Fruit fly (Drosophila melanogaster): Measurements from ENCODE around the gene CG14985.
A peak's percentile ranks its signal among the peaks of the same experiment; 100 is the strongest.

CG14985 gene

dm6 chr3L:3960877-3961417 is 42.3 kb upstream of the CG14985 start:
- TF ChIP-seq CG12769 (tag; optimal IDR thresholded peaks at IDR 0.05) (peak; percentile 7), cato (GFP tag; optimal IDR thresholded peaks at IDR 0.05; ENCODE audit: borderline replicate concordance) (no peak), Pdp1 (GFP tag; optimal IDR thresholded peaks at IDR 0.05) (peak in 1 of 2 experiments; percentile 53), kah (GFP tag; optimal IDR thresholded peaks at IDR 0.05) (peak; percentile 73), crol (GFP tag; IDR thresholded peaks at IDR 0.05) (peak; percentile 55), abd-A (tag; optimal IDR thresholded peaks at IDR 0.05) (peak; percentile 69), nau (GFP tag; optimal IDR thresholded peaks at IDR 0.05) (peak; percentile 42), CG10543 (GFP tag; optimal IDR thresholded peaks at IDR 0.05) (no peak), YL-1 (GFP tag; optimal IDR thresholded peaks at IDR 0.05) (no peak), scrt (GFP tag; optimal IDR thresholded peaks at IDR 0.05) (peak; percentile 91), CG15514 (GFP tag; optimal IDR thresholded peaks at IDR 0.05) (no peak), Xrp1 (GFP tag; IDR thresholded peaks at IDR 0.05) (no peak), slou (GFP tag; optimal IDR thresholded peaks at IDR 0.05) (no peak), chn (GFP tag; optimal IDR thresholded peaks at IDR 0.05) (no peak), tll (GFP tag; optimal IDR thresholded peaks at IDR 0.05) (no peak), tap (tag; optimal IDR thresholded peaks at IDR 0.05) (peak; percentile 18), Bgb (GFP tag; IDR thresholded peaks at IDR 0.05; ENCODE audit: partially characterized antibody) (no peak)

- TF ChIP-seq prd (optimal IDR thresholded peaks at IDR 0.05) (no peak), prd (GFP tag; IDR thresholded peaks at IDR 0.05) (no peak), gsb-n (tag; optimal IDR thresholded peaks at IDR 0.05) (no peak), tup (GFP tag; optimal IDR thresholded peaks at IDR 0.05) (no peak), cas (GFP tag; IDR thresholded peaks at IDR 0.05) (no peak), seq (GFP tag; IDR thresholded peaks at IDR 0.05) (peak; percentile 31; the same call in 1 of the 2 replicates), grau (tag; optimal IDR thresholded peaks at IDR 0.05) (peak; percentile 51), ewg (GFP tag; optimal IDR thresholded peaks at IDR 0.05) (peak; percentile 48), tap (tag; optimal IDR thresholded peaks at IDR 0.05) (no peak), H2.0 (GFP tag; IDR thresholded peaks at IDR 0.05) (no peak), CG32532 (GFP tag; IDR thresholded peaks at IDR 0.05) (no peak), CG4820 (GFP tag; optimal IDR thresholded peaks at IDR 0.05) (no peak), dysf (GFP tag; IDR thresholded peaks at IDR 0.05) (no peak), Stat92E (GFP tag; optimal IDR thresholded peaks at IDR 0.05) (no peak), Trl (optimal IDR thresholded peaks at IDR 0.05) (peak; percentile 80 to 82), Trl (GFP tag; optimal IDR thresholded peaks at IDR 0.05) (no peak), ac (GFP tag; optimal IDR thresholded peaks at IDR 0.05) (no peak), CG1529 (GFP tag; optimal IDR thresholded peaks at IDR 0.05) (no peak), slbo (GFP tag; IDR thresholded peaks at IDR 0.05) (no peak), CG6689 (GFP tag; IDR thresholded peaks at IDR 0.05) (no peak), CG13123 (GFP tag; optimal IDR thresholded peaks at IDR 0.05) (no peak), CG12104 (GFP tag; optimal IDR thresholded peaks at IDR 0.05) (no peak), luna (GFP tag; optimal IDR thresholded peaks at IDR 0.05) (no peak), nerfin-1 (tag; optimal IDR thresholded peaks at IDR 0.05) (peak; percentile 9), Bgb (GFP tag; IDR thresholded peaks at IDR 0.05; ENCODE audit: partially characterized antibody) (no peak), CG18476 (GFP tag; optimal IDR thresholded peaks at IDR 0.05) (no peak), Oaz (GFP tag; IDR thresholded peaks at IDR 0.05) (no peak), crol (GFP tag; IDR thresholded peaks at IDR 0.05) (0 out of 2 replicates have a peak, but pooled peaks have one; percentile 19), Usf (GFP tag; optimal IDR thresholded peaks at IDR 0.05) (no peak), CG9727 (GFP tag; optimal IDR thresholded peaks at IDR 0.05) (no peak), Antp (GFP tag; optimal IDR thresholded peaks at IDR 0.05) (no peak), scrt (GFP tag; optimal IDR thresholded peaks at IDR 0.05) (peak; percentile 100), phol (tag; optimal IDR thresholded peaks at IDR 0.05) (no peak), cg (GFP tag; optimal IDR thresholded peaks at IDR 0.05) (peak; percentile 41), CG1832 (GFP tag; optimal IDR thresholded peaks at IDR 0.05) (peak; percentile 54), CG1792 (GFP tag; optimal IDR thresholded peaks at IDR 0.05) (no peak)
Measured at dm6 chr3L:3963979-3964378, 39.3 kb upstream of the CG14985 start.

All from whole organism, embryonic.